Worm (Caenorhabditis elegans) whole organism, late embryonic: Measurements from ENCODE around the gene oac-48.

Experiments used
- ama-1 ChIP-seq: fragments of 150-350 bp; optimal IDR thresholded peaks from 2 replicates; lab custom pipeline; 2014
- ceh-19 ChIP-seq: fragments of 200-800 bp; sonication (Bioruptor generic); optimal IDR thresholded peaks from 2 replicates; lab custom pipeline; 2018; ENCODE audit warnings: mild to moderate bottlenecking, missing genetic modification characterization, missing compliant biosample characterization
- ceh-2 ChIP-seq: sonication (generic microtip); optimal IDR thresholded peaks from 2 replicates; lab custom pipeline; 2016; ENCODE audit warnings: missing genotype, missing genetic modification characterization, missing compliant biosample characterization
- ceh-24 ChIP-seq: sonication (generic microtip); optimal IDR thresholded peaks from 2 replicates; lab custom pipeline; 2016; ENCODE audit warnings: mild to moderate bottlenecking, missing genetic modification characterization, missing compliant biosample characterization
- ceh-30 ChIP-seq: fragments of 150-350 bp; optimal IDR thresholded peaks from 2 replicates; lab custom pipeline; 2014; ENCODE audit warnings: missing biosample characterization, missing genetic modification characterization
- ceh-9 ChIP-seq: sonication (generic microtip); optimal IDR thresholded peaks from 2 replicates; lab custom pipeline; 2016; ENCODE audit warnings: mild to moderate bottlenecking, missing genetic modification characterization, inconsistent platforms, missing compliant biosample characterization
- dve-1 ChIP-seq: sonication (generic microtip); optimal IDR thresholded peaks from 2 replicates; lab custom pipeline; 2017; ENCODE audit warnings: antibody characterized with exemption, mild to moderate bottlenecking, missing genetic modification characterization, missing compliant biosample characterization
- elt-2 ChIP-seq: sonication (generic microtip); optimal IDR thresholded peaks from 2 replicates; lab custom pipeline; 2016; ENCODE audit warnings: missing genetic modification reagents, missing genetic modification characterization, missing compliant biosample characterization
- hlh-30 ChIP-seq: sonication (generic microtip); optimal IDR thresholded peaks from 2 replicates; lab custom pipeline; 2017; ENCODE audit warnings: antibody characterized with exemption, missing genetic modification characterization, missing compliant biosample characterization; ENCODE audit not compliant: insufficient read depth
- nhr-11 ChIP-seq: fragments of 150-350 bp; optimal IDR thresholded peaks from 2 replicates; lab custom pipeline; 2014; ENCODE audit warnings: missing biosample characterization, missing genetic modification characterization
- pha-4 ChIP-seq: fragments of 150-350 bp; optimal IDR thresholded peaks from 2 replicates; lab custom pipeline; 2018; ENCODE audit warnings: missing biosample characterization, missing genetic modification reagents, missing genetic modification characterization
- pqm-1 ChIP-seq: sonication (generic microtip); optimal IDR thresholded peaks from 2 replicates; lab custom pipeline; 2016; ENCODE audit warnings: missing genetic modification characterization, missing compliant biosample characterization
- ttx-3 ChIP-seq: sonication (generic microtip); optimal IDR thresholded peaks from 2 replicates; lab custom pipeline; 2016; ENCODE audit warnings: missing genetic modification reagents, missing genetic modification characterization, missing compliant biosample characterization
- unc-86 ChIP-seq: sonication (generic microtip); optimal IDR thresholded peaks from 2 replicates; lab custom pipeline; 2016; ENCODE audit warnings: missing genetic modification characterization, missing compliant biosample characterization

DNA sequence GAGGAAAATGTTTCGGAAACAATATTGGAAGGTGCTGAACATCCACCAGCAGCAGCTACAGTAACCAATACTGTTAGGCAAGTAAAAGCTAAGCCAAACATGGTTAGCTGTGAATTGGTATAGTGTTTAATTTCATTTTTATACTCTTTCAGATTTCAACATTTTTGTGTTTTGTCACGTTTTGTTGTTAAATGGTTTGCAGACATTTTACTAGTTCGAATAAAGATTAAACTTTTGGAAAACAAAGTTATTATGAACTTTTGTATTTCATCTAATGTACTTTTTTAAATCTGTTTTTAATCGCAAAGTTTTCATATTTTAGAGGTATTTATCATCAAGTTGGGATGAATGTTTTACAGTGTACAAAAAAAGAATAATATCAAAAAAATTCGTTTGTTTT, 23.4 kb upstream of the oac-48 start, which contains the start of gene C08F11.17:
- no peak for TF ChIP-seq ceh-24 (tag; lab: Kevin White, UChicago)
- no peak for TF ChIP-seq pqm-1 (tag; lab: Kevin White, UChicago)
- TF ChIP-seq ama-1 (lab: Kevin White, UChicago), result no peak
- no peak for TF ChIP-seq pha-4
- TF ChIP-seq dve-1 (tag; lab: Kevin White, UChicago), result no peak
- no peak for TF ChIP-seq elt-2 (tag; lab: Kevin White, UChicago)
- TF ChIP-seq hlh-30 (tag; lab: Kevin White, UChicago), result no peak
- TF ChIP-seq ceh-9, result no peak
- no peak for TF ChIP-seq ceh-19 (GFP tag; lab: Kevin White, UChicago)
- TF ChIP-seq ceh-2 (tag; lab: Kevin White, UChicago), result no peak
- no peak for TF ChIP-seq unc-86 (tag; lab: Kevin White, UChicago)
- no peak for TF ChIP-seq ttx-3
- no peak for TF ChIP-seq nhr-11 (tag; lab: Kevin White, UChicago)
- no peak for TF ChIP-seq ceh-30 (tag; lab: Kevin White, UChicago)
